Worm (Caenorhabditis elegans): ENCODE measurements around the gene nhr-1.
A peak's percentile ranks its signal among the peaks of the same experiment; 100 is the strongest.

nhr-1 gene

ce11 chrX:17521425-17521824 lies 7.6 kb downstream of the nhr-1 start:
- TF ChIP-seq mdl-1 (tag; optimal IDR thresholded peaks at IDR 0.05) (peak in 1 of 2 experiments; percentile 39), nhr-77 (tag; optimal IDR thresholded peaks at IDR 0.05) (no peak), ztf-7 (tag; optimal IDR thresholded peaks at IDR 0.05) (no peak), ctbp-1 (GFP tag; IDR thresholded peaks at IDR 0.05) (0 out of 2 replicates have a peak, but pooled peaks have one; percentile 26), F26F4.8 (GFP tag; conservative IDR thresholded peaks at IDR 0.05) (no peak), dmd-9 (GFP tag; IDR thresholded peaks at IDR 0.05) (no peak)

ce11 chrX:17527377-17527776 lies 13.5 kb downstream of the nhr-1 start:
- TF ChIP-seq ztf-11 (tag; optimal IDR thresholded peaks at IDR 0.05): no peak
- TF ChIP-seq daf-8 (GFP tag; IDR thresholded peaks at IDR 0.05): no peak
- peak in 1 of 2 experiments; percentile 92 for TF ChIP-seq unc-62 (GFP tag; optimal IDR thresholded peaks at IDR 0.05 in 1 of 2)
- TF ChIP-seq unc-62 (tag; optimal IDR thresholded peaks at IDR 0.05): no peak
- no peak for TF ChIP-seq nhr-111 (GFP tag; optimal IDR thresholded peaks at IDR 0.05)
- no peak for TF ChIP-seq sdz-12 (GFP tag; optimal IDR thresholded peaks at IDR 0.05)
- no peak for TF ChIP-seq nhr-11 (tag; optimal IDR thresholded peaks at IDR 0.05)
- TF ChIP-seq aha-1 (tag): peak; percentile 35
- TF ChIP-seq hif-1 (tag; optimal IDR thresholded peaks at IDR 0.05): no peak
- no peak for TF ChIP-seq egl-43 (GFP tag; IDR thresholded peaks at IDR 0.05)

- no peak for TF ChIP-seq sdz-12 (GFP tag; optimal IDR thresholded peaks at IDR 0.05)
- TF ChIP-seq aha-1 (tag): peak; percentile 55
- TF ChIP-seq hlh-11 (tag; optimal IDR thresholded peaks at IDR 0.05): peak; percentile 40
- no peak for TF ChIP-seq mdl-1 (tag; optimal IDR thresholded peaks at IDR 0.05)
- TF ChIP-seq ceh-20 (GFP tag; IDR thresholded peaks at IDR 0.05): 0 out of 2 replicates have a peak, but pooled peaks have one; percentile 11
- TF ChIP-seq unc-62 (GFP tag; optimal IDR thresholded peaks at IDR 0.05 in 1 of 2): peak in 1 of 2 experiments; percentile 55
- no peak for TF ChIP-seq unc-62 (tag; optimal IDR thresholded peaks at IDR 0.05)
Measured at ce11 chrX:17528068-17528467, 14.2 kb downstream of the nhr-1 start, which contains the start of gene sup-10. Gene sup-10, plus strand, starts transcription at chrX:17528344.

- TF ChIP-seq mdl-1 (tag; optimal IDR thresholded peaks at IDR 0.05) (peak in 1 of 2 experiments; percentile 46), aha-1 (tag) (peak; percentile 6), F49E8.2 (tag; optimal IDR thresholded peaks at IDR 0.05; ENCODE audit: borderline replicate concordance) (no peak), hlh-11 (tag; optimal IDR thresholded peaks at IDR 0.05) (peak; percentile 36), tag-97 (GFP tag; IDR thresholded peaks at IDR 0.05) (no peak), saeg-2 (GFP tag; IDR thresholded peaks at IDR 0.05) (0 out of 2 replicates have a peak, but pooled peaks have one; percentile 27), pqm-1 (tag; optimal IDR thresholded peaks at IDR 0.05) (peak; percentile 51), nhr-28 (tag; optimal IDR thresholded peaks at IDR 0.05) (peak; percentile 54), dve-1 (tag; optimal IDR thresholded peaks at IDR 0.05; ENCODE audit: insufficient read depth) (no peak), dmd-9 (GFP tag; IDR thresholded peaks at IDR 0.05) (no peak), mxl-3 (GFP tag; optimal IDR thresholded peaks at IDR 0.05) (peak; percentile 51), lin-38 (GFP tag; IDR thresholded peaks at IDR 0.05) (no peak), nhr-237 (tag; optimal IDR thresholded peaks at IDR 0.05) (no peak), dmd-6 (GFP tag; IDR thresholded peaks at IDR 0.05) (peak; percentile 83)
Measured at ce11 chrX:17534014-17534465, 20.2 kb downstream of the nhr-1 start, which contains the start of gene F31A3.3. Gene F31A3.3, minus strand, starts transcription at chrX:17534064.

- no peak for TF ChIP-seq mdt-29 (GFP tag; IDR thresholded peaks at IDR 0.05)
- peak; percentile 54 for TF ChIP-seq hlh-30 (tag; optimal IDR thresholded peaks at IDR 0.05; ENCODE audit: insufficient read depth)
- TF ChIP-seq daf-16 (GFP tag; optimal IDR thresholded peaks at IDR 0.05): peak in 1 of 2 experiments; percentile 20
- TF ChIP-seq daf-16 (tag; optimal IDR thresholded peaks at IDR 0.05): no peak
Measured at ce11 chrX:17534877-17535276, 21.0 kb downstream of the nhr-1 start.
